Fruit fly (Drosophila melanogaster) whole organism, pupa: ENCODE measurements around the gene CG6005.

ENCODE experiments used
- CG10348 ChIP-seq: fragments of 200-800 bp; sonication (Bioruptor generic); IDR thresholded peaks from 2 replicates; pipeline ENCODE4 v1.3.6; 2022; ENCODE audit warnings: missing biosample characterization, missing genetic modification characterization
- CG12605 ChIP-seq: fragments of 200-800 bp; sonication (Bioruptor generic); IDR thresholded peaks from 2 replicates; pipeline ENCODE4 v1.3.6; 2022; ENCODE audit warnings: missing biosample characterization, missing genetic modification characterization
- CG13204 ChIP-seq: fragments of 200-800 bp; sonication (Bioruptor generic); optimal IDR thresholded peaks from 2 replicates; lab custom pipeline; 2018; ENCODE audit warnings: missing biosample characterization, mild to moderate bottlenecking, missing genetic modification characterization, moderate library complexity
- CG14655 ChIP-seq: fragments of 200-800 bp; sonication (Bioruptor generic); optimal IDR thresholded peaks from 3 replicates; lab custom pipeline; 2017; ENCODE audit warnings: mild to moderate bottlenecking, missing biosample characterization, missing genetic modification reagents, missing genetic modification characterization
- CG15710 ChIP-seq: fragments of 200-800 bp; sonication (Bioruptor generic); optimal IDR thresholded peaks from 2 replicates; lab custom pipeline; 2018; ENCODE audit warnings: missing biosample characterization, mild to moderate bottlenecking, missing genetic modification characterization, moderate library complexity
- CG17806 ChIP-seq: fragments of 200-800 bp; sonication (Bioruptor generic); optimal IDR thresholded peaks from 2 replicates; lab custom pipeline; 2018; ENCODE audit warnings: missing biosample characterization, mild to moderate bottlenecking, missing genetic modification characterization, moderate library complexity
- CG32121 ChIP-seq: fragments of 200-800 bp; sonication (Bioruptor generic); IDR thresholded peaks from 2 replicates; pipeline ENCODE4 v1.3.6; 2022; ENCODE audit warnings: missing biosample characterization, missing genetic modification characterization
- CG34367 ChIP-seq: fragments of 200-800 bp; sonication (Bioruptor generic); optimal IDR thresholded peaks from 2 replicates; lab custom pipeline; 2018; ENCODE audit warnings: missing biosample characterization, mild to moderate bottlenecking, missing genetic modification characterization
- CG4496 ChIP-seq: fragments of 200-800 bp; sonication (Bioruptor generic); IDR thresholded peaks from 3 replicates; pipeline ENCODE4 v1.3.6; 2022; ENCODE audit warnings: missing biosample characterization, missing genetic modification characterization
- CG8159 ChIP-seq: fragments of 200-800 bp; sonication (Bioruptor generic); optimal IDR thresholded peaks from 3 replicates; lab custom pipeline; 2018; ENCODE audit warnings: missing biosample characterization, mild to moderate bottlenecking, missing genetic modification characterization, moderate library complexity
- CG8301 ChIP-seq: fragments of 200-800 bp; sonication (Bioruptor generic); optimal IDR thresholded peaks from 2 replicates; lab custom pipeline; 2018; ENCODE audit warnings: missing biosample characterization, mild to moderate bottlenecking, missing genetic modification characterization
- CG9948 ChIP-seq: fragments of 200-800 bp; sonication (Bioruptor generic); optimal IDR thresholded peaks from 2 replicates; lab custom pipeline; 2018; ENCODE audit warnings: missing biosample characterization, mild to moderate bottlenecking, missing genetic modification characterization, moderate library complexity
- D1 ChIP-seq: fragments of 200-800 bp; sonication (Bioruptor generic); optimal IDR thresholded peaks from 2 replicates; lab custom pipeline; 2018; ENCODE audit warnings: missing biosample characterization, mild to moderate bottlenecking, missing genetic modification characterization, moderate library complexity
- EcR ChIP-seq: fragments of 200-800 bp; sonication (Bioruptor generic); optimal IDR thresholded peaks from 3 replicates; lab custom pipeline; 2019; ENCODE audit warnings: missing biosample characterization, missing genetic modification characterization, mild to moderate bottlenecking, moderate library complexity, missing genetic modification reagents
- Ets98B ChIP-seq: fragments of 200-800 bp; sonication (Bioruptor generic); IDR thresholded peaks from 2 replicates; pipeline ENCODE4 v1.3.6; 2022; ENCODE audit warnings: missing biosample characterization, missing genetic modification characterization
- Pif1A ChIP-seq: fragments of 200-800 bp; sonication (Bioruptor generic); optimal IDR thresholded peaks from 3 replicates; lab custom pipeline; 2016; ENCODE audit warnings: missing biosample characterization, missing genetic modification characterization
- Pif1B ChIP-seq: fragments of 200-800 bp; sonication (Bioruptor generic); optimal IDR thresholded peaks from 3 replicates; lab custom pipeline; 2016; ENCODE audit warnings: missing biosample characterization, missing genetic modification characterization
- Snoo ChIP-seq: fragments of 200-800 bp; sonication (Bioruptor generic); optimal IDR thresholded peaks from 3 replicates; lab custom pipeline; 2017; ENCODE audit warnings: missing biosample characterization, mild to moderate bottlenecking, missing genetic modification characterization, inconsistent platforms
- fd96Ca ChIP-seq: fragments of 200-800 bp; sonication (Bioruptor generic); IDR thresholded peaks from 3 replicates; pipeline ENCODE4 v1.3.6; 2022; ENCODE audit warnings: missing biosample characterization, missing genetic modification characterization
- gl ChIP-seq: fragments of 200-800 bp; sonication (Bioruptor generic); optimal IDR thresholded peaks from 2 replicates; lab custom pipeline; 2018; ENCODE audit warnings: missing biosample characterization, mild to moderate bottlenecking, missing genetic modification characterization
- rn ChIP-seq: fragments of 200-800 bp; sonication (Bioruptor generic); IDR thresholded peaks from 2 replicates; pipeline ENCODE4 v1.3.6; 2022; ENCODE audit warnings: missing biosample characterization, missing genetic modification characterization

The CG6005 gene

DNA sequence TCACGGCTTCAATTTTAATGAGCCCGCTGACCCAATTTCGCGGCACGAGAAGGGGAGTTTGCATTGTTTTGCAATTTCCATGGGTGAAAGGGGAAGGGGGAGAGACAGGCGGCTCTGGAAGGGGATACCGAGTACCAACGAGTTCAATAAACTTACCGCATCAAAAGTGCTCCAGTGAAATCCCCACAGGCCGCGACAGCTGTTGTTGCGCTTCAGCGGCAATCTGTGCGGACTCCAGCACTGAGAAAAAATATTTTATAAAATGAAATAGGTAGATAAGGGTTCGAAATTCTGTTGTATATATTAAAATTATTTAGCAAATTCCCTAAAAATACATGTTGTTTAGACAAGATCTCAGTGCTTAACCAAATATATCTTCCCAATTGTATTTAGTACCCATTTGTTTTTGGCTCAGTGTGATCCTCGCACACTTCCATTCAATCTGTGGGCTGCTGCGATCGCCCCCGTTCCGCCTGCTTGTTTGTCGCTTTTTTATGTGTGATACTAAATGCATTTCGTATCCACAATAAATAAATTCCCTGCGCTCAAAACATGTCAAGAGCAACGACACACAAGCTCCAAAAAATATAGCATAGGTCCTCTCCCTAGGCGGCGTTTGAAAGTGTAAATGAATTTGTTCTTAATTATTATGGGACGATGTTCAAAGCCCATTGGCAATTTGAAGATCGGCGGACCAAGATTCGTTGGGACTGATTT, 28.1 kb downstream of the CG6005 start:
- peak; percentile 72 for TF ChIP-seq CG13204 (GFP tag; lab: Kevin White, UChicago)
- TF ChIP-seq CG34367, result peak; percentile 82
- peak; percentile 88 for TF ChIP-seq CG14655 (GFP tag; lab: Kevin White, UChicago)
- peak; percentile 93 for TF ChIP-seq CG4496 (GFP tag; lab: Robert Waterston, UW)
- TF ChIP-seq CG9948, result peak; percentile 88
- peak; percentile 76 for TF ChIP-seq fd96Ca
- TF ChIP-seq CG15710 (tag; lab: Kevin White, UChicago), result peak; percentile 91
- peak; percentile 89 for TF ChIP-seq Ets98B (GFP tag; lab: Robert Waterston, UW)
- TF ChIP-seq CG17806, result peak; percentile 91
- TF ChIP-seq CG32121 (GFP tag; lab: Robert Waterston, UW), result peak; percentile 85
- TF ChIP-seq EcR, result peak; percentile 96
- TF ChIP-seq CG8159 (tag; lab: Kevin White, UChicago), result peak; percentile 93
- peak; percentile 86 for TF ChIP-seq Pif1B (GFP tag; lab: Kevin White, UChicago)
- peak; percentile 88 for TF ChIP-seq CG8301 (tag; lab: Kevin White, UChicago)
- TF ChIP-seq Snoo (tag; lab: Kevin White, UChicago), result peak; percentile 87
- peak; percentile 86 for TF ChIP-seq CG12605 (GFP tag; lab: Robert Waterston, UW)
- peak; percentile 73 for TF ChIP-seq D1 (tag; lab: Kevin White, UChicago)
- peak; percentile 73 for TF ChIP-seq rn
- TF ChIP-seq gl (tag; lab: Kevin White, UChicago), result peak; percentile 69
- TF ChIP-seq Pif1A (GFP tag; lab: Kevin White, UChicago), result peak; percentile 94
- 0 out of 2 replicates have a peak, but pooled peaks have one; percentile 21 for TF ChIP-seq CG10348 (GFP tag; lab: Robert Waterston, UW)

DNA sequence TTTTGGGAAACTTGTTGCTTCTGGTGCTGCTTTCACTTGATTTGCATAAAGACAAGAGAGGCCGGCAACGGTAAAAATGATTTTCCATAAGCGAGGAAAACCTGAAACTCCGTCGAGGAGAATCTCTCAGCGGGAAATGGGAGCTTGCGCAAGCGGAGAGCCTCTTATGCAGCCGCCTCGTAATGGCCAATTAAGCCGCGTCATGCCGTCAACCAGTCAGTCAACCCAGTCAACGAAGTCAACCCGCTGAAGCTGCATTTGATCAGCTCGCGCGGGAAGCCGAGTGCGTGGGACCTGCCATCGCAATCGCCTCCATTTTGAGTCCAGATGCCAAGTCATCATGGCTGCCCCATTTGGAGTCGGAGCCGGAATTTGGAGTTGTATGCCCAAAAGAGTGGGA, 30.7 kb downstream of the CG6005 start:
- 0 out of 3 replicates have a peak, but pooled peaks have one; percentile 47 for TF ChIP-seq CG4496 (GFP tag; lab: Robert Waterston, UW)
- no peak for TF ChIP-seq CG14655 (GFP tag; lab: Kevin White, UChicago)
- TF ChIP-seq, all 21 proteins: peak for 1

DNA sequence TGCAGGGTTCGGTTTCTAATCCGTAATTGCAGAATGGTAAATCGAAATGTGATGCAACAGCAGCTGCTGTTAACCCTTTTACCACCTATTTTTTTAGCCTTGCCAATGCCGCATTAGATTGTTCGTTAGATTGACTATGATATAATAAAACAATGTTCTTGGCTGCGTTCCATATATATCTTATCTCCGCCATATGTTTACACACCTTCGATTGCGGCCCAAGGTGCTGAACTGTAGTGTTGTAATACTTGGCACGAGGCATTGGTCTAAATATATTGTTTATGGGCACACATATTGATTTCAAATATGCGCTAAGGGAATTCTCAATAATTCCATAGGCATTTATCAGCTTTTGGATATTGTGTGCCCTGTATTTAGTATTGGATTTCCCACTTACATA, 32.1 kb downstream of the CG6005 start:
- TF ChIP-seq CG13204 (GFP tag; lab: Kevin White, UChicago), result no peak
- TF ChIP-seq EcR, result no peak
- TF ChIP-seq CG8159 (tag; lab: Kevin White, UChicago), result no peak
- TF ChIP-seq CG32121 (GFP tag; lab: Robert Waterston, UW), result no peak
- no peak for TF ChIP-seq CG17806
- TF ChIP-seq CG34367, result no peak
- no peak for TF ChIP-seq Pif1B (GFP tag; lab: Kevin White, UChicago)
- no peak for TF ChIP-seq Ets98B (GFP tag; lab: Robert Waterston, UW)
- TF ChIP-seq fd96Ca, result no peak
- no peak for TF ChIP-seq CG4496 (GFP tag; lab: Robert Waterston, UW)
- TF ChIP-seq rn, result no peak
- no peak for TF ChIP-seq CG14655 (GFP tag; lab: Kevin White, UChicago)
- TF ChIP-seq CG10348 (GFP tag; lab: Robert Waterston, UW), result no peak

DNA sequence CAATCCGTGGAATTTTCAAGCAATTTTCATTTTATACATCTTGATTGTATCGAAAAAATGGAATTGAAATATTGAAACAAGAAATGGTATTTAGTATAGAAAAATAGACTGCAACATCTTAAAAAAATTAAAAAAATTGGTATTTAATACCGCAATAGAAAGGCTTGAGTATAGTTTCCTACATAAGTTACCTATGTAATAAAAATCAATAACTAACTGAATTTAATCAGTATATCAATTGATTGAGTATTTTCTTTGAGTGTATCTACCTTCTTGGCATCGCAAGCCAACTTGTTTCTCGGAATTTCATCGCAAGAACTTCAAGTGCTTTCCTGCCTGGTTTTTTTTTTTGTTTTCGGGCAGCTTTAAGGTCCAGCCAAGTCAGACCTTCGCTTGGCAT, 33.3 kb downstream of the CG6005 start:
- peak; percentile 86 for TF ChIP-seq CG8159 (tag; lab: Kevin White, UChicago)
- peak; percentile 84 for TF ChIP-seq CG9948
- peak; percentile 53 for TF ChIP-seq Snoo (tag; lab: Kevin White, UChicago)
- peak; percentile 78 for TF ChIP-seq CG15710 (tag; lab: Kevin White, UChicago)
- TF ChIP-seq CG10348 (GFP tag; lab: Robert Waterston, UW), result no peak
- TF ChIP-seq fd96Ca, result no peak
- TF ChIP-seq Ets98B (GFP tag; lab: Robert Waterston, UW), result no peak
- TF ChIP-seq Pif1A (GFP tag; lab: Kevin White, UChicago), result peak; percentile 56
- TF ChIP-seq rn, result no peak
- no peak for TF ChIP-seq EcR
- no peak for TF ChIP-seq D1 (tag; lab: Kevin White, UChicago)
- TF ChIP-seq CG8301 (tag; lab: Kevin White, UChicago), result peak; percentile 61
- TF ChIP-seq Pif1B (GFP tag; lab: Kevin White, UChicago), result peak; percentile 47
- TF ChIP-seq CG12605 (GFP tag; lab: Robert Waterston, UW), result no peak
- TF ChIP-seq CG32121 (GFP tag; lab: Robert Waterston, UW), result no peak
- TF ChIP-seq gl (tag; lab: Kevin White, UChicago), result peak; percentile 16
- TF ChIP-seq CG4496 (GFP tag; lab: Robert Waterston, UW), result no peak
- TF ChIP-seq CG17806, result peak; percentile 78
- peak; percentile 79 for TF ChIP-seq CG14655 (GFP tag; lab: Kevin White, UChicago)
- no peak for TF ChIP-seq CG13204 (GFP tag; lab: Kevin White, UChicago)
- TF ChIP-seq CG34367, result peak; percentile 65

DNA sequence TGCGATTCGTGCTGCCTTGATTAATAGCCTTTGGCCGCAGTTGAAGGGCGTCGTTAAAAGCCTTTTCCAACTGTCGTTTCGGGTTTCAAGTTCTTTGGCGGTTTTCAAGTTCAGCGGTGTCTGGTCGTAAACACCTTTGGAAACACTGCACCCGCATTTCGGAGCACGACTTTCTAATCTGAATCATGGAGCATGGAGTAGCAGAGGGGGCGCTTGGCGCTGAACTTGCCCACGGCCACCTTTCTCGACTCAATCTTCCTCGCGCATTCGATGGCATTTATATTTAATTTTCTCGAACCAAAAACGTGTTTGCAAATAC, 34.1 kb downstream of the CG6005 start:
- TF ChIP-seq Ets98B (GFP tag; lab: Robert Waterston, UW) (no peak), CG32121 (GFP tag; lab: Robert Waterston, UW) (no peak), fd96Ca (no peak), CG17806 (no peak), CG13204 (GFP tag; lab: Kevin White, UChicago) (no peak), CG8159 (tag; lab: Kevin White, UChicago) (no peak), CG4496 (GFP tag; lab: Robert Waterston, UW) (no peak), CG34367 (no peak), Pif1A (GFP tag; lab: Kevin White, UChicago) (no peak), D1 (tag; lab: Kevin White, UChicago) (no peak), CG14655 (GFP tag; lab: Kevin White, UChicago) (no peak), Snoo (tag; lab: Kevin White, UChicago) (no peak), Pif1B (GFP tag; lab: Kevin White, UChicago) (no peak), rn (no peak), CG15710 (tag; lab: Kevin White, UChicago) (no peak), CG8301 (tag; lab: Kevin White, UChicago) (no peak)
- TF ChIP-seq, all 21 proteins: peak for 0
